Worm (Caenorhabditis elegans) whole organism, L3 larva: ENCODE data around the gene klp-18.

Experiments
- ama-1 ChIP-seq: fragments of 150-350 bp; optimal IDR thresholded peaks from 2 replicates; lab custom pipeline; 2018
- egl-27 ChIP-seq: sonication (generic microtip); optimal IDR thresholded peaks from 4 replicates; lab custom pipeline; 2017; ENCODE audit warnings: missing biosample characterization, missing genetic modification reagents, missing genetic modification characterization
- nhr-25 ChIP-seq: sonication (generic microtip); optimal IDR thresholded peaks from 2 replicates; lab custom pipeline; 2017; ENCODE audit warnings: missing biosample characterization, missing genetic modification characterization
- nhr-76 ChIP-seq: fragments of 150-350 bp; sonication (generic microtip); optimal IDR thresholded peaks from 5 replicates; lab custom pipeline; 2014; ENCODE audit warnings: missing biosample characterization, missing genetic modification characterization
- pha-4 ChIP-seq: fragments of 150-350 bp; optimal IDR thresholded peaks from 2 replicates; lab custom pipeline; 2014; ENCODE audit warnings: missing biosample characterization, missing genetic modification reagents, missing genetic modification characterization

ce11 chrIV:7049672-7050206 lies 9.7 kb downstream of the klp-18 start, which contains the start of gene nhr-105:
- TF ChIP-seq nhr-25 (peak; percentile 67), egl-27 (tag; lab: Kevin White, UChicago) (peak; percentile 65), nhr-76 (tag; lab: Kevin White, UChicago) (no peak), ama-1 (lab: Kevin White, UChicago) (peak; percentile 71), pha-4 (tag; lab: Kevin White, UChicago) (peak; percentile 40)
